Fruit fly (Drosophila melanogaster) Kc167 (cell line): Measurements from ENCODE around the gene Nrg.

Experiments used
- Myc ChIP-seq: fragments of >200 bp; optimal IDR thresholded peaks from 2 replicates; lab custom pipeline; 2017; ENCODE audit warnings: missing external identifiers
- Sin3A ChIP-seq: fragments of >200 bp; optimal IDR thresholded peaks from 2 replicates; lab custom pipeline; 2018; ENCODE audit warnings: missing external identifiers
- h ChIP-seq: fragments of >200 bp; optimal IDR thresholded peaks from 3 replicates; lab custom pipeline; 2018; ENCODE audit warnings: missing external identifiers
- insv ChIP-seq: fragments of >200 bp; optimal IDR thresholded peaks from 3 replicates; lab custom pipeline; 2018; ENCODE audit warnings: missing external identifiers
- psq ChIP-seq: fragments of >200 bp; optimal IDR thresholded peaks from 2 replicates; lab custom pipeline; 2017; ENCODE audit warnings: missing external identifiers

DNA sequence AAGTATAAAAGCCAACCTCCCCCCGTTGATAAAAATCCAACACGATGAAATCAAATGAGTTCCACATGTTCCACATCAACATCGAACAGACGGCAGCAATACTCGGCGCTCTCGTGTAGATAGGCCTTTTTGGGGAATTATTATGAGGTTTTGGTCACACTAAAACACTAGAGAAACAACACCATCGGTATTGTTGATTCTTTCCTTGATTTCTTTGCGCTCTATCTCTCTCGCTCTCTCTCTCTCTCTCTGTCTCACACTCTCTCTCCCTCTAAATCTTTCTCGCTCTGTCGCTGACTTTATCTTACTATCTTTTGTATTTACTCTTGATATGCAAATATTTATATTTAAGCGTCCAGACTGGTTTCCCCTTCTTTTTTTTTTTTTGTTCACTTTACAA lies 6.4 kb upstream of the Nrg start:
- TF ChIP-seq Sin3A (no peak), psq (lab: Kevin White, UChicago) (no peak), insv (lab: Kevin White, UChicago) (no peak), Myc (lab: Kevin White, UChicago) (no peak), h (lab: Kevin White, UChicago) (no peak)
